Fruit fly (Drosophila melanogaster) whole organism, embryonic: ENCODE data around the gene Hrs.

Experiments used
- Blimp-1 ChIP-seq: fragments of 200-800 bp; sonication (Bioruptor generic); optimal IDR thresholded peaks from 3 replicates; lab custom pipeline; 2018; ENCODE audit warnings: missing biosample characterization, missing genetic modification characterization, mild to moderate bottlenecking, moderate library complexity, missing genetic modification reagents
- CG10274 ChIP-seq: fragments of 200-800 bp; sonication (Bioruptor generic); optimal IDR thresholded peaks from 3 replicates; lab custom pipeline; 2017; ENCODE audit warnings: missing biosample characterization, mild to moderate bottlenecking, missing genetic modification characterization
- CG10431 ChIP-seq: fragments of 200-800 bp; sonication (Bioruptor generic); optimal IDR thresholded peaks from 3 replicates; lab custom pipeline; 2018; ENCODE audit warnings: missing biosample characterization, mild to moderate bottlenecking, missing genetic modification characterization
- CG11093 ChIP-seq: fragments of 200-800 bp; sonication (Bioruptor generic); IDR thresholded peaks from 3 replicates; pipeline ENCODE4 v1.3.6; 2022; ENCODE audit warnings: missing biosample characterization, missing genetic modification characterization
- CG13624 ChIP-seq: fragments of 200-800 bp; sonication (Bioruptor generic); optimal IDR thresholded peaks from 2 replicates; lab custom pipeline; 2016; ENCODE audit warnings: missing biosample characterization, missing genetic modification characterization
- CG14050 ChIP-seq: fragments of 200-800 bp; sonication (Bioruptor generic); IDR thresholded peaks from 3 replicates; pipeline ENCODE4 v1.3.6; 2022; ENCODE audit warnings: missing biosample characterization, missing genetic modification characterization
- CG14860 ChIP-seq: fragments of 200-800 bp; sonication (Bioruptor generic); IDR thresholded peaks from 3 replicates; pipeline ENCODE4 v1.3.6; 2022; ENCODE audit warnings: missing biosample characterization, missing genetic modification characterization; ENCODE audit not compliant: partially characterized antibody
- CG1602 ChIP-seq: fragments of 200-800 bp; sonication (Bioruptor generic); optimal IDR thresholded peaks from 3 replicates; lab custom pipeline; 2016; ENCODE audit warnings: missing biosample characterization, missing genetic modification characterization
- CG17612 ChIP-seq: fragments of 200-800 bp; sonication (Bioruptor generic); IDR thresholded peaks from 2 replicates; pipeline ENCODE4 v1.3.6; 2022; ENCODE audit warnings: missing biosample characterization, missing genetic modification characterization
- CG1792 ChIP-seq: fragments of 200-800 bp; sonication (Bioruptor generic); optimal IDR thresholded peaks from 2 replicates; lab custom pipeline; 2016; ENCODE audit warnings: missing biosample characterization, missing genetic modification characterization
- CG2116 ChIP-seq: fragments of 200-800 bp; sonication (Bioruptor generic); optimal IDR thresholded peaks from 3 replicates; lab custom pipeline; 2018; ENCODE audit warnings: missing biosample characterization, mild to moderate bottlenecking, missing genetic modification characterization
- CG34224 ChIP-seq: fragments of 200-800 bp; sonication (Bioruptor generic); IDR thresholded peaks from 3 replicates; pipeline ENCODE4 v1.3.6; 2022; ENCODE audit warnings: missing biosample characterization, missing genetic modification characterization; ENCODE audit not compliant: partially characterized antibody
- CG3726 ChIP-seq: fragments of 200-800 bp; sonication (Bioruptor generic); IDR thresholded peaks from 3 replicates; pipeline ENCODE4, ENCODE4 v1.3.6; 2022; ENCODE audit warnings: missing biosample characterization, missing genetic modification characterization
- CG4707 ChIP-seq: fragments of 200-800 bp; sonication (Bioruptor generic); optimal IDR thresholded peaks from 2 replicates; lab custom pipeline; 2018; ENCODE audit warnings: missing biosample characterization, mild to moderate bottlenecking, missing genetic modification characterization, moderate library complexity
- CG4820 ChIP-seq: fragments of 200-800 bp; sonication (Bioruptor generic); optimal IDR thresholded peaks from 3 replicates; lab custom pipeline; 2016; ENCODE audit warnings: missing biosample characterization, missing genetic modification characterization
- CG4854 ChIP-seq: fragments of 200-800 bp; sonication (Bioruptor generic); optimal IDR thresholded peaks from 2 replicates; lab custom pipeline; 2016; ENCODE audit warnings: missing biosample characterization, missing genetic modification characterization, inconsistent platforms
- CG7786 ChIP-seq: fragments of 200-800 bp; sonication (Bioruptor generic); optimal IDR thresholded peaks from 2 replicates; lab custom pipeline; 2016; ENCODE audit warnings: missing biosample characterization, missing genetic modification characterization
- CG8924 ChIP-seq: fragments of 200-800 bp; optimal IDR thresholded peaks from 3 replicates; lab custom pipeline; 2019; ENCODE audit warnings: missing biosample characterization, mild to moderate bottlenecking, missing genetic modification characterization, moderate library complexity
- Eip74EF ChIP-seq, 2 experiments: fragments of 200-800 bp in 1 of 2; fragments of >200 bp in 1 of 2; sonication (Bioruptor generic) in 1 of 2; optimal IDR thresholded peaks; 2 replicates each; lab custom pipeline; 2017 to 2019; ENCODE audit warnings: missing biosample characterization in 2 of 2, missing genetic modification characterization in 2 of 2, mild to moderate bottlenecking in 1 of 2, moderate library complexity in 1 of 2
- Elba2 ChIP-seq: fragments of 200-800 bp; sonication (Bioruptor generic); optimal IDR thresholded peaks from 3 replicates; lab custom pipeline; 2016; ENCODE audit warnings: missing biosample characterization, missing genetic modification characterization
- Hmr ChIP-seq: fragments of 200-800 bp; sonication (Bioruptor generic); optimal IDR thresholded peaks from 3 replicates; lab custom pipeline; 2017; ENCODE audit warnings: mild to moderate bottlenecking, missing biosample characterization, missing genetic modification reagents, missing genetic modification characterization
- Kr ChIP-seq: fragments of 200-800 bp; sonication (Bioruptor generic); optimal IDR thresholded peaks from 2 replicates; lab custom pipeline; 2017; ENCODE audit warnings: missing biosample characterization, mild to moderate bottlenecking, missing genetic modification characterization
- Opbp ChIP-seq: fragments of 200-800 bp; sonication (Bioruptor generic); IDR thresholded peaks from 3 replicates; pipeline ENCODE4 v1.3.6; 2022; ENCODE audit warnings: missing biosample characterization, missing genetic modification characterization; ENCODE audit not compliant: partially characterized antibody
- Stat92E ChIP-seq, 3 experiments: fragments of >200 bp in 2 of 3; fragments of 200-800 bp in 1 of 3; sonication (Bioruptor generic) in 1 of 3; optimal IDR thresholded peaks; 2 replicates each; lab custom pipeline; 2017 to 2019; ENCODE audit warnings: missing biosample characterization in 3 of 3, missing genetic modification characterization in 3 of 3, mild to moderate bottlenecking in 1 of 3, moderate library complexity in 1 of 3
- Taf1 ChIP-seq: fragments of 200-800 bp; sonication (Bioruptor generic); IDR thresholded peaks from 2 replicates; pipeline ENCODE4 v1.3.6; 2022; ENCODE audit warnings: missing biosample characterization, missing genetic modification characterization
- Trl ChIP-seq, 3 experiments: fragments of >200 bp in 2 of 3; fragments of 200-800 bp in 1 of 3; sonication (Bioruptor generic) in 1 of 3; optimal IDR thresholded peaks; 2 replicates in 1 of 3; 3 replicates in 2 of 3; lab custom pipeline; 2016 to 2017; ENCODE audit warnings: missing biosample characterization in 1 of 3, missing genetic modification characterization in 1 of 3
- aop ChIP-seq: fragments of 200-800 bp; sonication (Bioruptor generic); IDR thresholded peaks from 2 replicates; pipeline ENCODE4 v1.3.6; 2022; ENCODE audit warnings: missing biosample characterization, missing genetic modification characterization
- cg ChIP-seq: fragments of 200-800 bp; sonication (Bioruptor generic); optimal IDR thresholded peaks from 3 replicates; lab custom pipeline; 2019; ENCODE audit warnings: missing biosample characterization, mild to moderate bottlenecking, missing genetic modification characterization, moderate library complexity
- chif ChIP-seq, 2 experiments: fragments of 200-800 bp; sonication (Bioruptor generic); optimal IDR thresholded peaks; 3 replicates each; lab custom pipeline; 2016; ENCODE audit warnings: missing biosample characterization in 2 of 2, missing genetic modification characterization in 2 of 2
- chm ChIP-seq: fragments of 200-800 bp; sonication (Bioruptor generic); IDR thresholded peaks from 2 replicates; pipeline ENCODE4 v1.3.6; 2022; ENCODE audit warnings: missing biosample characterization, missing genetic modification characterization
- crc ChIP-seq: fragments of 200-800 bp; sonication (Bioruptor generic); optimal IDR thresholded peaks from 2 replicates; lab custom pipeline; 2016; ENCODE audit warnings: missing biosample characterization, missing genetic modification characterization
- crp ChIP-seq, 2 experiments: fragments of 200-800 bp; sonication (Bioruptor generic); optimal IDR thresholded peaks; 2 replicates in 1 of 2; 3 replicates in 1 of 2; lab custom pipeline; 2017; ENCODE audit warnings: missing biosample characterization in 2 of 2, missing genetic modification characterization in 2 of 2, mild to moderate bottlenecking in 1 of 2, moderate library complexity in 1 of 2
- dm ChIP-seq: fragments of 200-800 bp; sonication (Bioruptor generic); optimal IDR thresholded peaks from 3 replicates; lab custom pipeline; 2016; ENCODE audit warnings: missing biosample characterization, missing genetic modification characterization
- fd64A ChIP-seq: fragments of 200-800 bp; sonication (Bioruptor generic); optimal IDR thresholded peaks from 3 replicates; lab custom pipeline; 2018; ENCODE audit warnings: missing biosample characterization, mild to moderate bottlenecking, missing genetic modification characterization
- grau ChIP-seq: fragments of 200-800 bp; optimal IDR thresholded peaks from 3 replicates; lab custom pipeline; 2019; ENCODE audit warnings: missing biosample characterization, mild to moderate bottlenecking, missing genetic modification characterization, moderate library complexity
- jigr1 ChIP-seq: fragments of 200-800 bp; sonication (Bioruptor generic); IDR thresholded peaks from 3 replicates; pipeline ENCODE4 v1.3.6; 2022; ENCODE audit warnings: missing biosample characterization, missing genetic modification characterization
- kah ChIP-seq: fragments of 200-800 bp; sonication (Bioruptor generic); optimal IDR thresholded peaks from 2 replicates; lab custom pipeline; 2018; ENCODE audit warnings: missing biosample characterization, mild to moderate bottlenecking, missing genetic modification characterization
- mam ChIP-seq: fragments of 200-800 bp; sonication (Bioruptor generic); optimal IDR thresholded peaks from 3 replicates; lab custom pipeline; 2016; ENCODE audit warnings: missing biosample characterization, missing genetic modification characterization
- mirr ChIP-seq: fragments of 200-800 bp; sonication (Bioruptor generic); optimal IDR thresholded peaks from 3 replicates; lab custom pipeline; 2018; ENCODE audit warnings: missing biosample characterization, mild to moderate bottlenecking, missing genetic modification characterization
- nau ChIP-seq: fragments of 200-800 bp; sonication (Bioruptor generic); optimal IDR thresholded peaks from 3 replicates; lab custom pipeline; 2017; ENCODE audit warnings: missing biosample characterization, mild to moderate bottlenecking, missing genetic modification characterization, missing genetic modification reagents
- nom ChIP-seq: fragments of 200-800 bp; sonication (Bioruptor generic); optimal IDR thresholded peaks from 2 replicates; lab custom pipeline; 2017; ENCODE audit warnings: missing biosample characterization, missing genetic modification characterization, mild to moderate bottlenecking, moderate library complexity, missing genetic modification reagents
- pros ChIP-seq: fragments of 200-800 bp; sonication (Bioruptor generic); optimal IDR thresholded peaks from 3 replicates; lab custom pipeline; 2019; ENCODE audit warnings: missing biosample characterization, mild to moderate bottlenecking, missing genetic modification characterization, moderate library complexity
- pzg ChIP-seq: fragments of 200-800 bp; sonication (Bioruptor generic); optimal IDR thresholded peaks from 3 replicates; lab custom pipeline; 2018; ENCODE audit warnings: missing biosample characterization, mild to moderate bottlenecking, missing genetic modification characterization, moderate library complexity
- rib ChIP-seq: fragments of 200-800 bp; sonication (Bioruptor generic); IDR thresholded peaks from 2 replicates; pipeline ENCODE4 v1.3.6; 2022; ENCODE audit warnings: missing biosample characterization, missing genetic modification characterization
- tin ChIP-seq: fragments of 200-800 bp; sonication (Bioruptor generic); optimal IDR thresholded peaks from 3 replicates; lab custom pipeline; 2016; ENCODE audit warnings: missing biosample characterization, missing genetic modification characterization
- tll ChIP-seq, 2 experiments: fragments of 200-800 bp in 1 of 2; fragments of >200 bp in 1 of 2; sonication (Bioruptor generic) in 1 of 2; optimal IDR thresholded peaks; 2 replicates each; lab custom pipeline; 2017 to 2019; ENCODE audit warnings: missing biosample characterization in 2 of 2, missing genetic modification characterization in 2 of 2, mild to moderate bottlenecking in 1 of 2, moderate library complexity in 1 of 2
- toy ChIP-seq: fragments of 200-800 bp; sonication (Bioruptor generic); IDR thresholded peaks from 2 replicates; pipeline ENCODE4 v1.3.6; 2022; ENCODE audit warnings: missing biosample characterization, missing genetic modification characterization
- zfh2 ChIP-seq: fragments of 200-800 bp; sonication (Bioruptor generic); optimal IDR thresholded peaks from 2 replicates; lab custom pipeline; 2016; ENCODE audit warnings: missing biosample characterization, missing genetic modification characterization

The Hrs gene

dm6 chr2L:2769476-2770185 is 29.8 kb downstream of the Hrs start, which contains the start of the genes colt and HINT1 (continued):
- TF ChIP-seq CG10274 (GFP tag; lab: Kevin White, UChicago) (no peak), CG4707 (GFP tag; lab: Kevin White, UChicago) (no peak), Hmr (GFP tag; lab: Kevin White, UChicago) (no peak), CG1792 (GFP tag; lab: Kevin White, UChicago) (no peak), pros (GFP tag; lab: Kevin White, UChicago) (no peak), pzg (peak; percentile 85), crp (GFP tag; optimal IDR thresholded peaks at IDR 0.05; lab: Kevin White, UChicago) (peak in 1 of 2 experiments; percentile 54), cg (GFP tag; lab: Kevin White, UChicago) (no peak), CG4854 (GFP tag; lab: Kevin White, UChicago) (no peak), mam (GFP tag; lab: Kevin White, UChicago) (no peak), crc (GFP tag; lab: Kevin White, UChicago) (no peak), zfh2 (no peak), CG10431 (GFP tag; lab: Kevin White, UChicago) (peak; percentile 22), chif (GFP tag; optimal IDR thresholded peaks at IDR 0.05; lab: Kevin White, UChicago) (no peak), nom (GFP tag; lab: Kevin White, UChicago) (peak; percentile 99), Elba2 (GFP tag; lab: Kevin White, UChicago) (no peak), CG2116 (GFP tag; lab: Kevin White, UChicago) (peak; percentile 57), chm (GFP tag; lab: Robert Waterston, UW) (no peak), nau (GFP tag; lab: Kevin White, UChicago) (no peak), Eip74EF (GFP tag; optimal IDR thresholded peaks at IDR 0.05; lab: Kevin White, UChicago) (peak in 1 of 2 experiments; percentile 32), fd64A (GFP tag; lab: Kevin White, UChicago) (no peak), grau (tag; lab: Kevin White, UChicago) (peak; percentile 38), tin (GFP tag; lab: Kevin White, UChicago) (no peak), Taf1 (GFP tag; lab: Robert Waterston, UW) (no peak), kah (GFP tag; lab: Kevin White, UChicago) (peak; percentile 23), CG8924 (tag; lab: Kevin White, UChicago) (peak; percentile 75), Opbp (GFP tag; lab: Robert Waterston, UW) (peak; percentile 47; the same call in 1 of the 3 replicates), CG14050 (no peak), Kr (no peak), CG1602 (GFP tag; lab: Kevin White, UChicago) (no peak), rib (GFP tag; lab: Robert Waterston, UW) (no peak), mirr (GFP tag; lab: Kevin White, UChicago) (peak; percentile 41), Stat92E (GFP tag; optimal IDR thresholded peaks at IDR 0.05; lab: Kevin White, UChicago) (peak in 1 of 3 experiments; percentile 25), CG34224 (GFP tag; lab: Robert Waterston, UW) (no peak; the same call in 2 of the 3 replicates), jigr1 (peak; percentile 80; the same call in 1 of the 3 replicates), CG13624 (GFP tag; lab: Kevin White, UChicago) (no peak), aop (no peak), CG4820 (no peak), CG7786 (GFP tag; lab: Kevin White, UChicago) (no peak), CG3726 (GFP tag; lab: Robert Waterston, UW) (no peak), CG11093 (no peak), Blimp-1 (GFP tag; lab: Kevin White, UChicago) (no peak), CG14860 (GFP tag; lab: Robert Waterston, UW) (no peak), tll (GFP tag; optimal IDR thresholded peaks at IDR 0.05; lab: Kevin White, UChicago) (peak in 1 of 2 experiments; percentile 3), dm (GFP tag; lab: Kevin White, UChicago) (no peak), toy (no peak), CG17612 (GFP tag; lab: Robert Waterston, UW) (no peak), Trl (optimal IDR thresholded peaks at IDR 0.05; lab: Kevin White, UChicago) (no peak), Trl (GFP tag; optimal IDR thresholded peaks at IDR 0.05; lab: Kevin White, UChicago) (no peak)
